Fruit fly (Drosophila melanogaster) whole organism, embryonic: ENCODE data around the gene CG43998.

Experiments used
- ATbp ChIP-seq: fragments of 200-800 bp; sonication (Bioruptor generic); optimal IDR thresholded peaks from 2 replicates; lab custom pipeline; 2017; ENCODE audit warnings: missing biosample characterization, mild to moderate bottlenecking, missing genetic modification characterization, missing genetic modification reagents
- Abd-B ChIP-seq: fragments of 200-800 bp; sonication (Bioruptor generic); optimal IDR thresholded peaks from 2 replicates; lab custom pipeline; 2018; ENCODE audit warnings: missing biosample characterization, mild to moderate bottlenecking, missing genetic modification characterization, moderate library complexity
- Asciz ChIP-seq: fragments of 200-800 bp; sonication (Bioruptor generic); optimal IDR thresholded peaks from 2 replicates; lab custom pipeline; 2017; ENCODE audit warnings: missing biosample characterization, mild to moderate bottlenecking, missing genetic modification characterization, missing genetic modification reagents
- C15 ChIP-seq: fragments of 200-800 bp; sonication (Bioruptor generic); IDR thresholded peaks from 3 replicates; pipeline ENCODE4 v1.3.6; 2022; ENCODE audit warnings: missing biosample characterization, missing genetic modification characterization
- CG10321 ChIP-seq: fragments of 200-800 bp; sonication (Bioruptor generic); IDR thresholded peaks from 2 replicates; pipeline ENCODE4 v1.3.6; 2022; ENCODE audit warnings: missing biosample characterization, missing genetic modification characterization
- CG11398 ChIP-seq: fragments of 200-800 bp; sonication (Bioruptor generic); optimal IDR thresholded peaks from 2 replicates; lab custom pipeline; 2016; ENCODE audit warnings: missing biosample characterization, missing genetic modification characterization
- CG12942 ChIP-seq: fragments of 200-800 bp; sonication (Bioruptor generic); optimal IDR thresholded peaks from 3 replicates; lab custom pipeline; 2016; ENCODE audit warnings: missing biosample characterization, missing genetic modification characterization
- CG17359 ChIP-seq: fragments of 200-800 bp; sonication (Bioruptor generic); optimal IDR thresholded peaks from 3 replicates; lab custom pipeline; 2018; ENCODE audit warnings: missing biosample characterization, mild to moderate bottlenecking, missing genetic modification characterization, moderate library complexity
- CG17385 ChIP-seq: fragments of 200-800 bp; sonication (Bioruptor generic); optimal IDR thresholded peaks from 3 replicates; lab custom pipeline; 2018; ENCODE audit warnings: missing biosample characterization, mild to moderate bottlenecking, missing genetic modification characterization
- CG17912 ChIP-seq: fragments of 200-800 bp; sonication (Bioruptor generic); optimal IDR thresholded peaks from 2 replicates; lab custom pipeline; 2018; ENCODE audit warnings: missing biosample characterization, mild to moderate bottlenecking, missing genetic modification characterization
- CG1832 ChIP-seq: fragments of 200-800 bp; sonication (Bioruptor generic); optimal IDR thresholded peaks from 2 replicates; lab custom pipeline; 2017; ENCODE audit warnings: missing biosample characterization, mild to moderate bottlenecking, missing genetic modification characterization, inconsistent platforms
- CG2678 ChIP-seq: fragments of 200-800 bp; sonication (Bioruptor generic); optimal IDR thresholded peaks from 3 replicates; lab custom pipeline; 2019; ENCODE audit warnings: missing biosample characterization, mild to moderate bottlenecking, missing genetic modification characterization, moderate library complexity
- CG2889 ChIP-seq: fragments of 200-800 bp; sonication (Bioruptor generic); IDR thresholded peaks from 3 replicates; pipeline ENCODE4 v1.3.6; 2022; ENCODE audit warnings: missing biosample characterization, missing genetic modification characterization
- CG31388 ChIP-seq: fragments of 200-800 bp; sonication (Bioruptor generic); optimal IDR thresholded peaks from 2 replicates; lab custom pipeline; 2016; ENCODE audit warnings: missing biosample characterization, missing genetic modification characterization
- CG31441 ChIP-seq: fragments of 200-800 bp; sonication (Bioruptor generic); IDR thresholded peaks from 2 replicates; pipeline ENCODE4 v1.3.6; 2022; ENCODE audit warnings: missing biosample characterization, missing genetic modification characterization
- CG3838 ChIP-seq: fragments of 200-800 bp; sonication (Bioruptor generic); optimal IDR thresholded peaks from 3 replicates; lab custom pipeline; 2016; ENCODE audit warnings: missing biosample characterization, missing genetic modification characterization
- CG4282 ChIP-seq: fragments of 200-800 bp; sonication (Bioruptor generic); optimal IDR thresholded peaks from 2 replicates; lab custom pipeline; 2016; ENCODE audit warnings: missing biosample characterization, missing genetic modification characterization
- CG4617 ChIP-seq: fragments of 200-800 bp; sonication (Bioruptor generic); optimal IDR thresholded peaks from 3 replicates; lab custom pipeline; 2016; ENCODE audit warnings: missing biosample characterization, missing genetic modification characterization, borderline replicate concordance
- CG7839 ChIP-seq: fragments of 200-800 bp; sonication (Bioruptor generic); optimal IDR thresholded peaks from 3 replicates; lab custom pipeline; 2018; ENCODE audit warnings: missing biosample characterization, mild to moderate bottlenecking, missing genetic modification characterization, moderate library complexity
- CG7928 ChIP-seq: fragments of 200-800 bp; sonication (Bioruptor generic); optimal IDR thresholded peaks from 2 replicates; lab custom pipeline; 2017; ENCODE audit warnings: missing biosample characterization, mild to moderate bottlenecking, missing genetic modification characterization
- CG8290 ChIP-seq, 3 experiments: fragments of 200-800 bp; sonication (Bioruptor generic); optimal IDR thresholded peaks; 2 replicates each; lab custom pipeline; 2016 to 2019; ENCODE audit warnings: missing biosample characterization in 3 of 3, missing genetic modification characterization in 3 of 3, mild to moderate bottlenecking in 2 of 3, moderate library complexity in 1 of 3
- D19A ChIP-seq: fragments of 200-800 bp; optimal IDR thresholded peaks from 3 replicates; lab custom pipeline; 2019; ENCODE audit warnings: missing biosample characterization, mild to moderate bottlenecking, missing genetic modification characterization, moderate library complexity
- Dek ChIP-seq: fragments of 200-800 bp; sonication (Bioruptor generic); optimal IDR thresholded peaks from 3 replicates; lab custom pipeline; 2019; ENCODE audit warnings: missing biosample characterization, mild to moderate bottlenecking, missing genetic modification characterization, moderate library complexity
- HLH54F ChIP-seq: fragments of 200-800 bp; sonication (Bioruptor generic); optimal IDR thresholded peaks from 3 replicates; lab custom pipeline; 2016; ENCODE audit warnings: missing biosample characterization, missing genetic modification characterization
- HmgZ ChIP-seq: fragments of 200-800 bp; sonication (Bioruptor generic); optimal IDR thresholded peaks from 2 replicates; lab custom pipeline; 2018; ENCODE audit warnings: missing biosample characterization, mild to moderate bottlenecking, missing genetic modification characterization
- Poxn ChIP-seq: fragments of 200-800 bp; sonication (Bioruptor generic); IDR thresholded peaks from 2 replicates; pipeline ENCODE4 v1.3.6; 2022; ENCODE audit warnings: missing biosample characterization, missing genetic modification characterization
- Six4 ChIP-seq: fragments of 200-800 bp; sonication (Bioruptor generic); optimal IDR thresholded peaks from 2 replicates; lab custom pipeline; 2016; ENCODE audit warnings: missing biosample characterization, missing genetic modification characterization
- Usf ChIP-seq: fragments of 200-800 bp; sonication (Bioruptor generic); optimal IDR thresholded peaks from 2 replicates; lab custom pipeline; 2017; ENCODE audit warnings: missing genotype, missing biosample characterization, missing genetic modification characterization
- YL-1 ChIP-seq: fragments of 200-800 bp; sonication (Bioruptor generic); optimal IDR thresholded peaks from 3 replicates; lab custom pipeline; 2017; ENCODE audit warnings: missing biosample characterization, mild to moderate bottlenecking, missing genetic modification characterization
- ato ChIP-seq: fragments of 200-800 bp; sonication (Bioruptor generic); IDR thresholded peaks from 2 replicates; pipeline ENCODE4 v1.3.6; 2022; ENCODE audit warnings: missing biosample characterization, missing genetic modification characterization; ENCODE audit not compliant: partially characterized antibody
- bbx ChIP-seq: fragments of 200-800 bp; sonication (Bioruptor generic); IDR thresholded peaks from 2 replicates; pipeline ENCODE4 v1.3.6; 2022; ENCODE audit warnings: missing biosample characterization, missing genetic modification characterization; ENCODE audit not compliant: partially characterized antibody
- crp ChIP-seq, 2 experiments: fragments of 200-800 bp; sonication (Bioruptor generic); optimal IDR thresholded peaks; 2 replicates in 1 of 2; 3 replicates in 1 of 2; lab custom pipeline; 2017; ENCODE audit warnings: missing biosample characterization in 2 of 2, missing genetic modification characterization in 2 of 2, mild to moderate bottlenecking in 1 of 2, moderate library complexity in 1 of 2
- fu2 ChIP-seq: fragments of 200-800 bp; sonication (Bioruptor generic); optimal IDR thresholded peaks from 2 replicates; lab custom pipeline; 2016; ENCODE audit warnings: missing biosample characterization, missing genetic modification characterization
- gem ChIP-seq: fragments of 200-800 bp; sonication (Bioruptor generic); optimal IDR thresholded peaks from 2 replicates; lab custom pipeline; 2019; ENCODE audit warnings: missing biosample characterization, mild to moderate bottlenecking, missing genetic modification characterization, moderate library complexity
- hth ChIP-seq: fragments of >200 bp; optimal IDR thresholded peaks from 2 replicates; lab custom pipeline; 2017; ENCODE audit warnings: inconsistent platforms
- lola ChIP-seq, 3 experiments: fragments of >200 bp in 2 of 3; fragments of 200-800 bp in 1 of 3; sonication (Bioruptor generic) in 1 of 3; optimal IDR thresholded peaks; 2 replicates each; lab custom pipeline; 2017 to 2019; ENCODE audit warnings: missing biosample characterization in 3 of 3, missing genetic modification characterization in 3 of 3, mild to moderate bottlenecking in 1 of 3, moderate library complexity in 1 of 3
- mirr ChIP-seq: fragments of 200-800 bp; sonication (Bioruptor generic); optimal IDR thresholded peaks from 3 replicates; lab custom pipeline; 2018; ENCODE audit warnings: missing biosample characterization, mild to moderate bottlenecking, missing genetic modification characterization
- onecut ChIP-seq: fragments of 200-800 bp; sonication (Bioruptor generic); IDR thresholded peaks from 2 replicates; pipeline ENCODE4 v1.3.6; 2022; ENCODE audit warnings: missing biosample characterization, missing genetic modification characterization
- run ChIP-seq: fragments of 200-800 bp; sonication (Bioruptor generic); optimal IDR thresholded peaks from 3 replicates; lab custom pipeline; 2018; ENCODE audit warnings: missing biosample characterization, mild to moderate bottlenecking, missing genetic modification characterization
- seq ChIP-seq: fragments of 200-800 bp; sonication (Bioruptor generic); IDR thresholded peaks from 2 replicates; pipeline ENCODE4 v1.3.6; 2022; ENCODE audit warnings: missing biosample characterization, missing genetic modification characterization
- slou ChIP-seq: fragments of 200-800 bp; sonication (Bioruptor generic); optimal IDR thresholded peaks from 3 replicates; lab custom pipeline; 2016; ENCODE audit warnings: missing biosample characterization, missing genetic modification characterization
- slp2 ChIP-seq: fragments of 200-800 bp; sonication (Bioruptor generic); optimal IDR thresholded peaks from 2 replicates; lab custom pipeline; 2016; ENCODE audit warnings: missing biosample characterization, missing genetic modification characterization
- tll ChIP-seq, 2 experiments: fragments of 200-800 bp in 1 of 2; fragments of >200 bp in 1 of 2; sonication (Bioruptor generic) in 1 of 2; optimal IDR thresholded peaks; 2 replicates each; lab custom pipeline; 2017 to 2019; ENCODE audit warnings: missing biosample characterization in 2 of 2, missing genetic modification characterization in 2 of 2, mild to moderate bottlenecking in 1 of 2, moderate library complexity in 1 of 2
- unc-4 ChIP-seq: fragments of 200-800 bp; sonication (Bioruptor generic); IDR thresholded peaks from 2 replicates; pipeline ENCODE4 v1.3.6; 2022; ENCODE audit warnings: missing biosample characterization, missing genetic modification characterization; ENCODE audit not compliant: partially characterized antibody
- zen ChIP-seq: fragments of 200-800 bp; sonication (Bioruptor generic); optimal IDR thresholded peaks from 3 replicates; lab custom pipeline; 2018; ENCODE audit warnings: missing biosample characterization, mild to moderate bottlenecking, missing genetic modification characterization, moderate library complexity
- zen2 ChIP-seq: fragments of 200-800 bp; sonication (Bioruptor generic); IDR thresholded peaks from 3 replicates; pipeline ENCODE4 v1.3.6; 2022; ENCODE audit warnings: missing biosample characterization, missing genetic modification characterization; ENCODE audit not compliant: partially characterized antibody

Gene CG43998

dm6 chr3R:23933684-23934575 is 5.1 kb upstream of the CG43998 start, which contains the start of gene CG5854 (continued):
- TF ChIP-seq gem (tag; lab: Kevin White, UChicago) (peak; percentile 79), run (tag; lab: Kevin White, UChicago) (peak; percentile 38), Dek (tag; lab: Kevin White, UChicago) (peak; percentile 22), zen (tag; lab: Kevin White, UChicago) (peak; percentile 11), lola (GFP tag; optimal IDR thresholded peaks at IDR 0.05; lab: Kevin White, UChicago) (peak in 1 of 3 experiments; percentile 79), CG4282 (GFP tag; lab: Kevin White, UChicago) (peak; percentile 60), Usf (GFP tag; lab: Kevin White, UChicago) (peak; percentile 24), seq (GFP tag; lab: Robert Waterston, UW) (peak; percentile 47; the same call in 1 of the 2 replicates), CG11398 (GFP tag; lab: Kevin White, UChicago) (peak; percentile 34), CG17359 (tag; lab: Kevin White, UChicago) (peak; percentile 74), CG4617 (GFP tag; lab: Kevin White, UChicago) (peak; percentile 6), tll (GFP tag; optimal IDR thresholded peaks at IDR 0.05; lab: Kevin White, UChicago) (no peak), CG17385 (GFP tag; lab: Kevin White, UChicago) (peak; percentile 89), slou (GFP tag; lab: Kevin White, UChicago) (no peak), CG2889 (0 out of 3 replicates have a peak, but pooled peaks have one; percentile 44), mirr (GFP tag; lab: Kevin White, UChicago) (no peak), CG12942 (peak; percentile 50), CG3838 (GFP tag; lab: Kevin White, UChicago) (peak; percentile 21), C15 (GFP tag; lab: Robert Waterston, UW) (0 out of 3 replicates have a peak, but pooled peaks have one; percentile 58), ATbp (GFP tag; lab: Kevin White, UChicago) (peak; percentile 92), HLH54F (GFP tag; lab: Kevin White, UChicago) (peak; percentile 38), Abd-B (peak; percentile 33), CG31441 (GFP tag; lab: Robert Waterston, UW) (peak; percentile 71), ato (GFP tag; lab: Robert Waterston, UW) (no peak), zen2 (GFP tag; lab: Robert Waterston, UW) (no peak), hth (lab: Kevin White, UChicago) (no peak), YL-1 (GFP tag; lab: Kevin White, UChicago) (peak; percentile 65), HmgZ (tag; lab: Kevin White, UChicago) (peak; percentile 52), D19A (tag; lab: Kevin White, UChicago) (peak; percentile 51), CG8290 (GFP tag; optimal IDR thresholded peaks at IDR 0.05; lab: Kevin White, UChicago) (no peak), CG8290 (tag; optimal IDR thresholded peaks at IDR 0.05; lab: Kevin White, UChicago) (peak in 1 of 2 experiments; percentile 90), CG17912 (no peak), CG10321 (GFP tag; lab: Robert Waterston, UW) (peak; percentile 59), onecut (GFP tag; lab: Robert Waterston, UW) (peak; percentile 67), CG1832 (no peak), slp2 (GFP tag; lab: Kevin White, UChicago) (peak; percentile 32), CG7928 (GFP tag; lab: Kevin White, UChicago) (peak; percentile 19), CG2678 (peak; percentile 76), Poxn (GFP tag; lab: Robert Waterston, UW) (no peak), Six4 (GFP tag; lab: Kevin White, UChicago) (peak; percentile 68), CG31388 (GFP tag; lab: Kevin White, UChicago) (no peak), bbx (no peak; the same call in 1 of the 2 replicates), Asciz (GFP tag; lab: Kevin White, UChicago) (peak; percentile 79), crp (GFP tag; optimal IDR thresholded peaks at IDR 0.05; lab: Kevin White, UChicago) (no peak), unc-4 (GFP tag; lab: Robert Waterston, UW) (no peak), fu2 (GFP tag; lab: Kevin White, UChicago) (peak; percentile 26), CG7839 (peak; percentile 70)
